Worm (Caenorhabditis elegans) whole organism, mixed stage, embryonic: Measurements from ENCODE around the gene F31F6.2.

Experiments
- bed-3 ChIP-seq: fragments of 200-800 bp; sonication (Bioruptor generic); optimal IDR thresholded peaks from 3 replicates; lab custom pipeline; 2018; ENCODE audit warnings: mild to moderate bottlenecking, missing genetic modification characterization, moderate library complexity, missing compliant biosample characterization
- elt-1 ChIP-seq: sonication (generic microtip); optimal IDR thresholded peaks from 2 replicates; lab custom pipeline; 2017; ENCODE audit warnings: missing genetic modification characterization, mild to moderate bottlenecking, missing compliant biosample characterization, antibody characterized with exemption, moderate library complexity, borderline replicate concordance; ENCODE audit not compliant: insufficient read depth
- mep-1 ChIP-seq: fragments of 150-350 bp; optimal IDR thresholded peaks from 2 replicates; lab custom pipeline; 2017; ENCODE audit warnings: missing biosample characterization, missing genetic modification reagents, missing genetic modification characterization, inconsistent platforms
- nhr-12 ChIP-seq: fragments of 150-350 bp; optimal IDR thresholded peaks from 2 replicates; lab custom pipeline; 2014; ENCODE audit warnings: missing biosample characterization, missing genetic modification characterization
- nhr-2 ChIP-seq: fragments of 150-350 bp; optimal IDR thresholded peaks from 2 replicates; lab custom pipeline; 2014; ENCODE audit warnings: missing biosample characterization, missing genetic modification characterization
- nhr-237 ChIP-seq: fragments of 150-350 bp; optimal IDR thresholded peaks from 2 replicates; lab custom pipeline; 2014; ENCODE audit warnings: missing biosample characterization, missing genetic modification characterization
- pha-4 ChIP-seq: fragments of 150-350 bp; optimal IDR thresholded peaks from 2 replicates; lab custom pipeline; 2018; ENCODE audit warnings: missing biosample characterization, missing genetic modification reagents, missing genetic modification characterization
- sem-2 ChIP-seq: fragments of 200-800 bp; sonication (Bioruptor generic); optimal IDR thresholded peaks from 2 replicates; lab custom pipeline; 2018; ENCODE audit warnings: mild to moderate bottlenecking, missing genetic modification characterization, missing compliant biosample characterization
- snpc-4 ChIP-seq: fragments of 150-350 bp; optimal IDR thresholded peaks from 2 replicates; lab custom pipeline; 2014; ENCODE audit warnings: missing biosample characterization, missing genetic modification characterization
- unc-62 ChIP-seq: fragments of 150-350 bp; optimal IDR thresholded peaks from 2 replicates; lab custom pipeline; 2014; ENCODE audit warnings: missing biosample characterization, missing genetic modification reagents, missing genetic modification characterization

DNA sequence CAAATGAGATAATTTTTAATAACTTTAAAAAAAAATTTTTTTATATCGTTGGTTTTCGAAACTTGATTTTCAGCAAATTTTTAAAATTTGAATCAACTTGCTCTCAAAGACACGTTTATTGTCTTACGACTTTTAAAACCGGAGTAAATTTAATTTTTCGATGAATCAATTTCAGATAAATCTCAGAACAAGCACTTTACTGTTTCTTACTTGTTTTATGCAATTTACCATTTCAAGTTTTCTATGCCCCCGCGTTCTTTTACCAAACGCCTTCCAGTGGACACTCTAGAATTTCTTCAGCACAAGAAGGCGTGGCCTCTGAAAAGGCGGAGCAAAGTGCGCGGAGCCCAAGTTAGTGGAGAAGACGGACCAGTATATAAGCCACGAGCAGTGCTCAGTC lies 9.4 kb upstream of the F31F6.2 start, which contains the start of gene flp-8:
- TF ChIP-seq sem-2 (GFP tag; lab: Kevin White, UChicago): no peak
- TF ChIP-seq nhr-2 (tag; lab: Kevin White, UChicago): no peak
- no peak for TF ChIP-seq nhr-12 (tag; lab: Kevin White, UChicago)
- no peak for TF ChIP-seq snpc-4 (tag; lab: Kevin White, UChicago)
- no peak for TF ChIP-seq bed-3
- no peak for TF ChIP-seq nhr-237 (tag; lab: Kevin White, UChicago)
- no peak for TF ChIP-seq elt-1 (tag; lab: Kevin White, UChicago)
- TF ChIP-seq mep-1 (tag; lab: Kevin White, UChicago): no peak
- no peak for TF ChIP-seq unc-62 (GFP tag; lab: Kevin White, UChicago)
- TF ChIP-seq pha-4: no peak
